Worm (Caenorhabditis elegans) whole organism, late embryonic: ENCODE measurements around the gene kqt-2.

ENCODE experiments used
- lim-6 ChIP-seq: sonication (generic microtip); optimal IDR thresholded peaks from 2 replicates; lab custom pipeline; 2016; ENCODE audit warnings: missing genetic modification characterization, missing compliant biosample characterization
- sox-4 ChIP-seq: sonication (generic microtip); optimal IDR thresholded peaks from 2 replicates; lab custom pipeline; 2017; ENCODE audit warnings: mild to moderate bottlenecking, missing genetic modification characterization, inconsistent platforms, missing compliant biosample characterization
- unc-55 ChIP-seq: sonication (generic microtip); optimal IDR thresholded peaks from 2 replicates; lab custom pipeline; 2017; ENCODE audit warnings: missing biosample characterization, missing genetic modification reagents, missing genetic modification characterization

ce11 chrX:8218653-8219052, 27.5 kb downstream of the kqt-2 start, which contains the start of gene K02A6.4:
- TF ChIP-seq lim-6 (tag; lab: Kevin White, UChicago) (no peak), unc-55 (GFP tag; lab: Kevin White, UChicago) (no peak), sox-4 (tag; lab: Kevin White, UChicago) (no peak)
